Fruit fly (Drosophila melanogaster) whole organism, embryonic: Measurements from ENCODE around the gene P5CDh2.

Experiments used
- Abd-B ChIP-seq: fragments of 200-800 bp; sonication (Bioruptor generic); optimal IDR thresholded peaks from 2 replicates; lab custom pipeline; 2018; ENCODE audit warnings: missing biosample characterization, mild to moderate bottlenecking, missing genetic modification characterization, moderate library complexity
- Adf1 ChIP-seq: fragments of 200-800 bp; sonication (Bioruptor generic); IDR thresholded peaks from 2 replicates; pipeline ENCODE4 v1.3.6; 2022; ENCODE audit warnings: missing biosample characterization, missing genetic modification characterization
- Atf3 ChIP-seq: fragments of 200-800 bp; sonication (Bioruptor generic); optimal IDR thresholded peaks from 3 replicates; lab custom pipeline; 2016; ENCODE audit warnings: missing biosample characterization, missing genetic modification characterization
- BtbVII ChIP-seq: fragments of 200-800 bp; sonication (Bioruptor generic); optimal IDR thresholded peaks from 3 replicates; lab custom pipeline; 2017; ENCODE audit warnings: missing biosample characterization, mild to moderate bottlenecking, missing genetic modification characterization
- CG10209 ChIP-seq: fragments of 200-800 bp; sonication (Bioruptor generic); optimal IDR thresholded peaks from 3 replicates; lab custom pipeline; 2017; ENCODE audit warnings: missing biosample characterization, mild to moderate bottlenecking, missing genetic modification characterization, missing genetic modification reagents
- CG10274 ChIP-seq: fragments of 200-800 bp; sonication (Bioruptor generic); optimal IDR thresholded peaks from 3 replicates; lab custom pipeline; 2017; ENCODE audit warnings: missing biosample characterization, mild to moderate bottlenecking, missing genetic modification characterization
- CG10366 ChIP-seq: fragments of 200-800 bp; sonication (Bioruptor generic); IDR thresholded peaks from 2 replicates; pipeline ENCODE4 v1.3.6; 2022; ENCODE audit warnings: missing biosample characterization, missing genetic modification characterization
- CG10959 ChIP-seq: fragments of 200-800 bp; sonication (Bioruptor generic); IDR thresholded peaks from 2 replicates; pipeline ENCODE4 v1.3.6; 2022; ENCODE audit warnings: missing biosample characterization, missing genetic modification characterization
- CG11247 ChIP-seq: fragments of 200-800 bp; sonication (Bioruptor generic); IDR thresholded peaks from 2 replicates; pipeline ENCODE4 v1.3.6; 2022; ENCODE audit warnings: missing biosample characterization, missing genetic modification characterization
- CG11560 ChIP-seq: fragments of 200-800 bp; sonication (Bioruptor generic); IDR thresholded peaks from 3 replicates; pipeline ENCODE4 v1.3.6; 2022; ENCODE audit warnings: missing biosample characterization, missing genetic modification characterization
- CG14965 ChIP-seq: fragments of 200-800 bp; sonication (Bioruptor generic); optimal IDR thresholded peaks from 2 replicates; lab custom pipeline; 2016; ENCODE audit warnings: missing biosample characterization, missing genetic modification characterization, borderline replicate concordance
- CG15011 ChIP-seq: fragments of 200-800 bp; sonication (Bioruptor generic); optimal IDR thresholded peaks from 3 replicates; lab custom pipeline; 2018; ENCODE audit warnings: missing biosample characterization, mild to moderate bottlenecking, missing genetic modification characterization
- CG17385 ChIP-seq: fragments of 200-800 bp; sonication (Bioruptor generic); optimal IDR thresholded peaks from 3 replicates; lab custom pipeline; 2018; ENCODE audit warnings: missing biosample characterization, mild to moderate bottlenecking, missing genetic modification characterization
- CG17612 ChIP-seq: fragments of 200-800 bp; sonication (Bioruptor generic); IDR thresholded peaks from 2 replicates; pipeline ENCODE4 v1.3.6; 2022; ENCODE audit warnings: missing biosample characterization, missing genetic modification characterization
- CG2875 ChIP-seq: fragments of 200-800 bp; sonication (Bioruptor generic); optimal IDR thresholded peaks from 2 replicates; lab custom pipeline; 2017; ENCODE audit warnings: missing biosample characterization, mild to moderate bottlenecking, missing genetic modification characterization, missing genetic modification reagents
- CG31365 ChIP-seq: fragments of 200-800 bp; sonication (Bioruptor generic); optimal IDR thresholded peaks from 2 replicates; lab custom pipeline; 2018; ENCODE audit warnings: missing biosample characterization, mild to moderate bottlenecking, missing genetic modification characterization
- CG31388 ChIP-seq: fragments of 200-800 bp; sonication (Bioruptor generic); optimal IDR thresholded peaks from 2 replicates; lab custom pipeline; 2016; ENCODE audit warnings: missing biosample characterization, missing genetic modification characterization
- CG33213 ChIP-seq: fragments of 200-800 bp; sonication (Bioruptor generic); optimal IDR thresholded peaks from 3 replicates; lab custom pipeline; 2016; ENCODE audit warnings: missing biosample characterization, missing genetic modification characterization
- CG34376 ChIP-seq: fragments of 200-800 bp; sonication (Bioruptor generic); optimal IDR thresholded peaks from 2 replicates; lab custom pipeline; 2018; ENCODE audit warnings: missing biosample characterization, mild to moderate bottlenecking, missing genetic modification characterization
- CG3995 ChIP-seq: fragments of 200-800 bp; sonication (Bioruptor generic); optimal IDR thresholded peaks from 3 replicates; lab custom pipeline; 2016; ENCODE audit warnings: missing biosample characterization, missing genetic modification characterization
- CG4707 ChIP-seq: fragments of 200-800 bp; sonication (Bioruptor generic); optimal IDR thresholded peaks from 2 replicates; lab custom pipeline; 2018; ENCODE audit warnings: missing biosample characterization, mild to moderate bottlenecking, missing genetic modification characterization, moderate library complexity
- CG7963 ChIP-seq: fragments of 200-800 bp; sonication (Bioruptor generic); IDR thresholded peaks from 3 replicates; pipeline ENCODE4 v1.3.6; 2022; ENCODE audit warnings: missing biosample characterization, missing genetic modification characterization; ENCODE audit not compliant: partially characterized antibody
- CG8281 ChIP-seq: fragments of 200-800 bp; sonication (Bioruptor generic); optimal IDR thresholded peaks from 2 replicates; lab custom pipeline; 2018; ENCODE audit warnings: missing biosample characterization, mild to moderate bottlenecking, missing genetic modification characterization, moderate library complexity
- CG8924 ChIP-seq: fragments of 200-800 bp; optimal IDR thresholded peaks from 3 replicates; lab custom pipeline; 2019; ENCODE audit warnings: missing biosample characterization, mild to moderate bottlenecking, missing genetic modification characterization, moderate library complexity
- Dek ChIP-seq: fragments of 200-800 bp; sonication (Bioruptor generic); optimal IDR thresholded peaks from 3 replicates; lab custom pipeline; 2019; ENCODE audit warnings: missing biosample characterization, mild to moderate bottlenecking, missing genetic modification characterization, moderate library complexity
- Dip2 ChIP-seq: fragments of 200-800 bp; sonication (Bioruptor generic); IDR thresholded peaks from 2 replicates; pipeline ENCODE4 v1.3.6; 2022; ENCODE audit warnings: missing biosample characterization, missing genetic modification characterization
- Hey ChIP-seq: fragments of 200-800 bp; sonication (Bioruptor generic); optimal IDR thresholded peaks from 3 replicates; lab custom pipeline; 2018; ENCODE audit warnings: missing biosample characterization, mild to moderate bottlenecking, missing genetic modification characterization
- HmgZ ChIP-seq: fragments of 200-800 bp; sonication (Bioruptor generic); optimal IDR thresholded peaks from 2 replicates; lab custom pipeline; 2018; ENCODE audit warnings: missing biosample characterization, mild to moderate bottlenecking, missing genetic modification characterization
- Hr78 ChIP-seq, 2 experiments: fragments of 200-800 bp in 1 of 2; fragments of >200 bp in 1 of 2; sonication (Bioruptor generic) in 1 of 2; optimal IDR thresholded peaks; 2 replicates each; lab custom pipeline; 2017 to 2019; ENCODE audit warnings: missing biosample characterization in 2 of 2, missing genetic modification characterization in 2 of 2, mild to moderate bottlenecking in 1 of 2, moderate library complexity in 1 of 2
- MBD-R2 ChIP-seq: fragments of 200-800 bp; sonication (Bioruptor generic); IDR thresholded peaks from 2 replicates; pipeline ENCODE4 v1.3.6; 2022; ENCODE audit warnings: missing biosample characterization, missing genetic modification characterization
- Nf-YB ChIP-seq: fragments of 200-800 bp; sonication (Bioruptor generic); optimal IDR thresholded peaks from 3 replicates; lab custom pipeline; 2019; ENCODE audit warnings: missing biosample characterization, mild to moderate bottlenecking, missing genetic modification characterization, moderate library complexity
- Ssrp ChIP-seq: fragments of 200-800 bp; sonication (Bioruptor generic); optimal IDR thresholded peaks from 2 replicates; lab custom pipeline; 2018; ENCODE audit warnings: missing biosample characterization, mild to moderate bottlenecking, missing genetic modification characterization, moderate library complexity
- Trl ChIP-seq, 3 experiments: fragments of >200 bp in 2 of 3; fragments of 200-800 bp in 1 of 3; sonication (Bioruptor generic) in 1 of 3; optimal IDR thresholded peaks; 2 replicates in 1 of 3; 3 replicates in 2 of 3; lab custom pipeline; 2016 to 2017; ENCODE audit warnings: missing biosample characterization in 1 of 3, missing genetic modification characterization in 1 of 3
- Usf ChIP-seq: fragments of 200-800 bp; sonication (Bioruptor generic); optimal IDR thresholded peaks from 2 replicates; lab custom pipeline; 2017; ENCODE audit warnings: missing genotype, missing biosample characterization, missing genetic modification characterization
- ab ChIP-seq: fragments of 200-800 bp; sonication (Bioruptor generic); optimal IDR thresholded peaks from 2 replicates; lab custom pipeline; 2016; ENCODE audit warnings: missing biosample characterization, missing genetic modification characterization
- dati ChIP-seq: fragments of 200-800 bp; sonication (Bioruptor generic); IDR thresholded peaks from 2 replicates; pipeline ENCODE4 v1.3.6; 2022; ENCODE audit warnings: missing biosample characterization, missing genetic modification characterization
- dmrt99B ChIP-seq: fragments of 200-800 bp; sonication (Bioruptor generic); optimal IDR thresholded peaks from 2 replicates; lab custom pipeline; 2018; ENCODE audit warnings: missing biosample characterization, mild to moderate bottlenecking, missing genetic modification characterization, moderate library complexity
- ems ChIP-seq: fragments of 200-800 bp; sonication (Bioruptor generic); optimal IDR thresholded peaks from 3 replicates; lab custom pipeline; 2016; ENCODE audit warnings: missing biosample characterization, missing genetic modification characterization
- fd102C ChIP-seq: fragments of 200-800 bp; sonication (Bioruptor generic); optimal IDR thresholded peaks from 2 replicates; lab custom pipeline; 2018; ENCODE audit warnings: missing biosample characterization, mild to moderate bottlenecking, missing genetic modification characterization, moderate library complexity
- grau ChIP-seq: fragments of 200-800 bp; optimal IDR thresholded peaks from 3 replicates; lab custom pipeline; 2019; ENCODE audit warnings: missing biosample characterization, mild to moderate bottlenecking, missing genetic modification characterization, moderate library complexity
- hkb ChIP-seq, 2 experiments: fragments of 200-800 bp in 1 of 2; fragments of >200 bp in 1 of 2; sonication (Bioruptor generic) in 1 of 2; IDR thresholded peaks in 1 of 2; optimal IDR thresholded peaks in 1 of 2; 2 replicates each; pipeline versions ENCODE4 v1.3.6 to Lab custom; 2017 to 2022; ENCODE audit warnings: missing biosample characterization in 1 of 2, missing genetic modification characterization in 1 of 2
- ken ChIP-seq: fragments of 200-800 bp; sonication (Bioruptor generic); IDR thresholded peaks from 3 replicates; pipeline ENCODE4 v1.3.6; 2022; ENCODE audit warnings: missing biosample characterization, missing genetic modification characterization
- lab ChIP-seq: fragments of 200-800 bp; sonication (Bioruptor generic); optimal IDR thresholded peaks from 3 replicates; lab custom pipeline; 2017; ENCODE audit warnings: missing biosample characterization, missing genetic modification characterization, mild to moderate bottlenecking, moderate library complexity, missing genetic modification reagents
- ro ChIP-seq: fragments of 200-800 bp; sonication (Bioruptor generic); IDR thresholded peaks from 2 replicates; pipeline ENCODE4 v1.3.6; 2022; ENCODE audit warnings: missing biosample characterization, missing genetic modification characterization
- salm ChIP-seq: fragments of 200-800 bp; sonication (Bioruptor generic); optimal IDR thresholded peaks from 2 replicates; lab custom pipeline; 2018; ENCODE audit warnings: missing biosample characterization, mild to moderate bottlenecking, missing genetic modification characterization
- sob ChIP-seq: fragments of 200-800 bp; sonication (Bioruptor generic); IDR thresholded peaks from 2 replicates; pipeline ENCODE4 v1.3.6; 2022; ENCODE audit warnings: missing biosample characterization, missing genetic modification characterization
- sqz ChIP-seq: fragments of 200-800 bp; sonication (Bioruptor generic); optimal IDR thresholded peaks from 3 replicates; lab custom pipeline; 2018; ENCODE audit warnings: missing biosample characterization, mild to moderate bottlenecking, missing genetic modification characterization
- tx ChIP-seq: fragments of 200-800 bp; sonication (Bioruptor generic); optimal IDR thresholded peaks from 2 replicates; lab custom pipeline; 2016; ENCODE audit warnings: missing biosample characterization, missing genetic modification characterization
- vfl ChIP-seq: fragments of 200-800 bp; sonication (Bioruptor generic); optimal IDR thresholded peaks from 2 replicates; lab custom pipeline; 2016; ENCODE audit warnings: missing biosample characterization, missing genetic modification characterization
- zen ChIP-seq: fragments of 200-800 bp; sonication (Bioruptor generic); optimal IDR thresholded peaks from 3 replicates; lab custom pipeline; 2018; ENCODE audit warnings: missing biosample characterization, mild to moderate bottlenecking, missing genetic modification characterization, moderate library complexity

The P5CDh2 gene

DNA sequence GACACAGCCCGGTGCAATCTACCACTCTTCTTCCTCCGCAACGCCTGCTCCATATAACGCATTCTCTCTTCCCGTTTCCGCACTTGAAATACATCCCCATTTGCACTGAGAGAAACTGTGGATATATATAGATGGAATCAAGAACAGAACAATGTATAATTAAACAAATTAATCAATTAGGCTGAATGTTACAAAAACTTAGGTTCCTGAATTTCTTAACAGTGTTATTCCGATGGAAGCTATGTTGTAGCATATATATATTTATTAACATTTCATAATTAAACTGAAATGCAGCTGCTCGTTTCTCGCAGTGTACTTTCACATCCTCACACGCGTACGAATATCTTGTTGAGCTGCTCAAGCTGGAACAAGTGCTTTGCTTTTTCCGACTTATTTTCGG lies 18.2 kb upstream of the P5CDh2 start (continued):
- TF ChIP-seq Dek (tag; lab: Kevin White, UChicago) (no peak), CG17385 (GFP tag; lab: Kevin White, UChicago) (peak; percentile 41), CG10959 (peak; percentile 36), CG8281 (tag; lab: Kevin White, UChicago) (no peak), CG11247 (no peak), CG7963 (GFP tag; lab: Robert Waterston, UW) (no peak), grau (tag; lab: Kevin White, UChicago) (peak; percentile 57), dati (GFP tag; lab: Robert Waterston, UW) (no peak), CG31388 (no peak), ken (GFP tag; lab: Robert Waterston, UW) (no peak), CG3995 (no peak), Hr78 (GFP tag; optimal IDR thresholded peaks at IDR 0.05; lab: Kevin White, UChicago) (peak in 1 of 2 experiments; percentile 13), BtbVII (GFP tag; lab: Kevin White, UChicago) (no peak), Usf (no peak), vfl (GFP tag; lab: Kevin White, UChicago) (no peak), Ssrp (tag; lab: Kevin White, UChicago) (peak; percentile 63), CG17612 (no peak), CG11560 (tag; lab: Robert Waterston, UW) (no peak), ems (GFP tag; lab: Kevin White, UChicago) (no peak), CG10274 (GFP tag; lab: Kevin White, UChicago) (no peak), sqz (peak; percentile 22), zen (tag; lab: Kevin White, UChicago) (peak; percentile 47), Adf1 (GFP tag; lab: Robert Waterston, UW) (no peak), CG2875 (peak; percentile 16), CG33213 (GFP tag; lab: Kevin White, UChicago) (no peak), hkb (optimal IDR thresholded peaks at IDR 0.05; lab: Kevin White, UChicago) (no peak), hkb (GFP tag; IDR thresholded peaks at IDR 0.05; lab: Robert Waterston, UW) (peak; percentile 53; the same call in 1 of the 2 replicates), CG15011 (no peak), Atf3 (GFP tag; lab: Kevin White, UChicago) (no peak), Trl (optimal IDR thresholded peaks at IDR 0.05; lab: Kevin White, UChicago) (no peak), Trl (GFP tag; optimal IDR thresholded peaks at IDR 0.05; lab: Kevin White, UChicago) (no peak), CG31365 (tag; lab: Kevin White, UChicago) (no peak), sob (GFP tag; lab: Robert Waterston, UW) (no peak), CG14965 (GFP tag; lab: Kevin White, UChicago) (no peak), Abd-B (GFP tag; lab: Kevin White, UChicago) (no peak), salm (no peak), Dip2 (GFP tag; lab: Robert Waterston, UW) (no peak), CG10366 (GFP tag; lab: Robert Waterston, UW) (no peak), CG8924 (tag; lab: Kevin White, UChicago) (peak; percentile 43), tx (GFP tag; lab: Kevin White, UChicago) (peak; percentile 36), dmrt99B (tag; lab: Kevin White, UChicago) (peak; percentile 52), CG10209 (GFP tag; lab: Kevin White, UChicago) (peak; percentile 41), fd102C (peak; percentile 16), HmgZ (no peak), CG4707 (GFP tag; lab: Kevin White, UChicago) (no peak), ab (GFP tag; lab: Kevin White, UChicago) (no peak), MBD-R2 (GFP tag; lab: Robert Waterston, UW) (no peak), ro (GFP tag; lab: Robert Waterston, UW) (no peak), CG34376 (GFP tag; lab: Kevin White, UChicago) (no peak), lab (no peak), Nf-YB (GFP tag; lab: Kevin White, UChicago) (peak; percentile 12), Hey (no peak)
